Fruit fly (Drosophila melanogaster): ENCODE results near the gene Stt3B.

DNA sequence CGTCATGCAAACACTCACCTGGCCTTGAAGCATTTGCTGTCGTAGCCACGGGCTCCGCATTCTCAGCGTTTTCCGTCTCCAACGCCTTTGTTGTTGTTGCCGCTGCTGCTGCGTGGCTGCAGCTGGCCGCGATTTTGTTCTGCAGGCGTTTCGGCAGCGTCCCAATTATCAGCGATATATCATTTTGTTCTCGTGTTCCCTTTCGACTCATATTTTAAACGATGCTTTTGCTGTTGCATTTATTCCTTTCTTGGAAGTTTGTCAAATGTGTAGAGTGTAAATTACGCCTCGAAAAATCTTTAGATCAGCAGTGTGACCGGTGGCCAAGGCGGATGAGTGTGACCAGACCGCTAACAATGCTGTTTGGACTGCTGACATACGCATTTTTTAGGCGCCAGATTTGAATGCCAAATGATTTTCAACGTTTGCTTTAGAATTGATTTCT lies 36.3 kb downstream of the Stt3B start, which contains the start of gene Smg6:
- no peak for TF ChIP-seq Myc (optimal IDR thresholded peaks at IDR 0.05)
- TF ChIP-seq lola (GFP tag; optimal IDR thresholded peaks at IDR 0.05): no peak
- TF ChIP-seq Hr78 (GFP tag; optimal IDR thresholded peaks at IDR 0.05): no peak
- TF ChIP-seq Rel (GFP tag; optimal IDR thresholded peaks at IDR 0.05): no peak
- no peak for TF ChIP-seq Rel (tag; optimal IDR thresholded peaks at IDR 0.05)
- TF ChIP-seq psq (GFP tag; optimal IDR thresholded peaks at IDR 0.05): no peak
- no peak for TF ChIP-seq sage (GFP tag; optimal IDR thresholded peaks at IDR 0.05)
- no peak for TF ChIP-seq sv (GFP tag; optimal IDR thresholded peaks at IDR 0.05)
- no peak for TF ChIP-seq Mio (GFP tag; optimal IDR thresholded peaks at IDR 0.05)
- TF ChIP-seq Abd-B (GFP tag; optimal IDR thresholded peaks at IDR 0.05): no peak
- TF ChIP-seq Sp1 (GFP tag; optimal IDR thresholded peaks at IDR 0.05): no peak
- TF ChIP-seq pan (optimal IDR thresholded peaks at IDR 0.05): no peak

Data from whole organism, wandering third instar larva.